Fruit fly (Drosophila melanogaster): Measurements from ENCODE around the gene CG13473.

The CG13473 gene

DNA sequence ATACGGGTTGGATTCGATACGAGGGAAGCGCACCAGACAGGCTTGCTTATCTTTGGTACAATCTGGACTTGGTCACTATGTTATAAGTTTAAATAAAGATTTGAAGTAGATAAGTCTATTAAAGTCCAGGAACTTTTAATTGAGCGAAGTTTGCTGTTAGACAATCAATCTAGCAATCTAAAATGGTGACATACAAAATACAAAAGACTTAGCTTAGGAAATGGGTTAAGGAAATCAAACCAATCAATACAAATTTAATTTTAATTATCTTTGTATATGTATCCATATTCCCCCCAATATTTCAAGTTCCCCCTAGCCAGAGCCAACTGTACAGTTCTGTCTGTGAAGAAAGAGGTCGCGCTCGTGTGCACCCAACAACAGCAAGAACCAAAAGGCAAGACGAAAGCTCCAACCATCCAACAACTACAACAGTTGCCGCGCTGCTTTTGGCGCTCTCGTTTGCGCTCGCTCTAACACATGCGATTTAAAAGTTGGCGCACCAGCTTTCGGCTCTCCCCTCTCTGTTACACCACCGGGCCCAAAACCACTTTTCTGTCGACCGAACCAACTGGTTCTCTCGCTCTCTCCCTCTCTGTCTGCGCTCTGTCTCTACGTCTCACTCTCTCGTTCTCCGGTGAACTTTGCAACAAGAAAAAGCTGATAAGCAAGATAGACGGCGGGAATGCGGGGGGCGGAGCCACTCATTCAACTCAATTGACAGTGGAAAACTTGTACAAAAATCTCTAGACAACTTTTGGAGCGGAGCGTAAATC lies 27.6 kb downstream of the CG13473 start (continued):
- TF ChIP-seq CHES-1-like (GFP tag; optimal IDR thresholded peaks at IDR 0.05) (no peak), CG2199 (GFP tag; IDR thresholded peaks at IDR 0.05) (no peak), CG34422 (GFP tag; IDR thresholded peaks at IDR 0.05) (peak; percentile 67; the same call in 2 of the 3 replicates), Deaf1 (tag; optimal IDR thresholded peaks at IDR 0.05) (peak; percentile 62), CG4282 (GFP tag; optimal IDR thresholded peaks at IDR 0.05) (no peak), repo (GFP tag; optimal IDR thresholded peaks at IDR 0.05) (peak; percentile 20), CG11398 (GFP tag; optimal IDR thresholded peaks at IDR 0.05) (no peak), Xrp1 (GFP tag; IDR thresholded peaks at IDR 0.05) (peak; percentile 72), CG32767 (GFP tag; IDR thresholded peaks at IDR 0.05) (peak; percentile 71; the same call in 1 of the 2 replicates), aop (GFP tag; IDR thresholded peaks at IDR 0.05) (no peak), CG42726 (GFP tag; IDR thresholded peaks at IDR 0.05; ENCODE audit: partially characterized antibody) (peak; percentile 10; the same call in 1 of the 2 replicates), Lhr (GFP tag; optimal IDR thresholded peaks at IDR 0.05) (no peak), Stat92E (GFP tag; optimal IDR thresholded peaks at IDR 0.05) (no peak)

DNA sequence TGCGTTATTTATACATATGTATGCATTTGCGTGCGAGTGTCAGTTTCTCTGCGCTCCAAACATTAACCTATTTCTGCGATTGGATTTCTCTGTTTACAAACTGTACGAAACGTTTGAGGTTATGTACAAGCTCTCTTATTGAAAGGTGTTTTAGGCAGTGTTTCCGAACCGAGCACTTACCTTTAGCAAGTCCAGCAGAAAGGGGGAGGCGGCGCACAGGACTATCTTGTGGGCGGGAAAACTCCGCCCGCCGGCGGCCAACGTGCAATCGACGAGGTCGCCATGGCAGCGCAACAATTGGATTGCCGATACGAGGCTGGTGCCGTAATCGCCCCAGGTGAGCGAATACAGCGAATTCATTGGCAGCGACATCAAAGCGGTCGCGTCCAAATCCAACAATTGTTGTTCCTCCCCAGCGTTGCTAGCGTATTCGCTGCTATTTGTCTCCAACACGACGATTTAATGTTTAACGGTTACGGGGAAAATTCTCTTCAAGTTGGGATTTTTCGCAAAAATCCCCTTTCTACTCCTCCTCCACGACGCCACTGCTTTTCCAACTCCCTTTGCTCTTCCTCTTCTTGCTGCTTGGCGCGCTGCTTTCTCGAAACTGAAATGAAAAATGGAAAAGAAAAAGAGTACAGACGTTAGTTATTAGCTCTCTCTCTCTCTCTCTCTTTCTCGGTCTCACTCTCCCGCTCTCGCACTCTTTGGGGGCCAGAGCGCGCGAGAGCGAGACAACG lies 28.3 kb downstream of the CG13473 start:
- TF ChIP-seq fd64A (GFP tag; optimal IDR thresholded peaks at IDR 0.05) (peak; percentile 67), CG10543 (GFP tag; optimal IDR thresholded peaks at IDR 0.05) (peak; percentile 73), Atf6 (GFP tag; IDR thresholded peaks at IDR 0.05) (peak; percentile 95), CG14441 (GFP tag; IDR thresholded peaks at IDR 0.05) (peak; percentile 90), fd102C (GFP tag; optimal IDR thresholded peaks at IDR 0.05) (no peak), CG6813 (GFP tag; optimal IDR thresholded peaks at IDR 0.05) (peak; percentile 82), ERR (GFP tag; optimal IDR thresholded peaks at IDR 0.05) (peak; percentile 84), ara (GFP tag; IDR thresholded peaks at IDR 0.05) (peak; percentile 92), Lim3 (GFP tag; IDR thresholded peaks at IDR 0.05) (peak; percentile 72), pfk (GFP tag; optimal IDR thresholded peaks at IDR 0.05) (no peak), Atf3 (GFP tag; optimal IDR thresholded peaks at IDR 0.05) (peak; percentile 83), Sry-β (GFP tag; optimal IDR thresholded peaks at IDR 0.05) (no peak), vfl (GFP tag; optimal IDR thresholded peaks at IDR 0.05) (peak; percentile 86), Bdp1 (GFP tag; optimal IDR thresholded peaks at IDR 0.05) (peak; percentile 80), danr (GFP tag; IDR thresholded peaks at IDR 0.05) (0 out of 2 replicates have a peak, but pooled peaks have one; percentile 57), tll (GFP tag; optimal IDR thresholded peaks at IDR 0.05) (no peak), CG16779 (GFP tag; IDR thresholded peaks at IDR 0.05) (peak; percentile 89), Ets65A (GFP tag) (peak; percentile 98), ap (GFP tag; IDR thresholded peaks at IDR 0.05) (peak; percentile 81), ro (GFP tag; IDR thresholded peaks at IDR 0.05) (peak; percentile 69), gro (GFP tag; optimal IDR thresholded peaks at IDR 0.05) (peak; percentile 91), CG31365 (tag; optimal IDR thresholded peaks at IDR 0.05) (peak; percentile 63), CG3995 (GFP tag; optimal IDR thresholded peaks at IDR 0.05) (peak; percentile 64), CG6654 (GFP tag; optimal IDR thresholded peaks at IDR 0.05) (peak; percentile 73), CG12659 (GFP tag; optimal IDR thresholded peaks at IDR 0.05) (peak; percentile 91), unc-4 (GFP tag; IDR thresholded peaks at IDR 0.05; ENCODE audit: partially characterized antibody) (no peak), CG2875 (GFP tag; optimal IDR thresholded peaks at IDR 0.05) (peak; percentile 75), CG15269 (tag; optimal IDR thresholded peaks at IDR 0.05) (peak; percentile 88), ssp (GFP tag; IDR thresholded peaks at IDR 0.05) (peak; percentile 76), Tbp (GFP tag; optimal IDR thresholded peaks at IDR 0.05) (no peak), Chrac-16 (GFP tag; optimal IDR thresholded peaks at IDR 0.05) (peak; percentile 89), CG13424 (tag; optimal IDR thresholded peaks at IDR 0.05) (peak; percentile 87), pho (GFP tag; optimal IDR thresholded peaks at IDR 0.05) (peak; percentile 95), CG17359 (tag; optimal IDR thresholded peaks at IDR 0.05) (peak; percentile 88), CG32767 (GFP tag; IDR thresholded peaks at IDR 0.05) (peak; percentile 79; the same call in 1 of the 2 replicates)
